Worm (Caenorhabditis elegans) whole organism, L4 larva: ENCODE data around the gene Y57G11C.52.
"Not testable (repeated sequence)": the region's sequence is repeated elsewhere in the genome, so short reads cannot be mapped to it uniquely, and the experiment has no call there.

ENCODE experiments used
- Y75B8A.6 ChIP-seq: fragments of 200-800 bp; sonication (Bioruptor generic); IDR thresholded peaks from 2 replicates; pipeline ENCODE4 v1.3.6; 2022; ENCODE audit warnings: missing genetic modification reagents, missing genetic modification characterization, missing compliant biosample characterization
- ZK337.2 ChIP-seq: fragments of 200-800 bp; sonication (Bioruptor generic); IDR thresholded peaks from 2 replicates; pipeline ENCODE4 v1.3.6; 2022; ENCODE audit warnings: missing genetic modification reagents, missing genetic modification characterization, missing compliant biosample characterization
- aha-1 ChIP-seq: fragments of 150-350 bp; peaks from one replicate; lab custom pipeline; 2014; ENCODE audit warnings: missing biosample characterization, missing genetic modification characterization
- aly-2 ChIP-seq: sonication (generic microtip); optimal IDR thresholded peaks from 2 replicates; lab custom pipeline; 2018; ENCODE audit warnings: missing biosample characterization, missing genetic modification characterization
- ama-1 ChIP-seq: fragments of 150-350 bp; optimal IDR thresholded peaks from 2 replicates; lab custom pipeline; 2014; ENCODE audit warnings: inconsistent platforms, mixed read lengths
- attf-4 ChIP-seq: sonication (generic microtip); optimal IDR thresholded peaks from 3 replicates; lab custom pipeline; 2017; ENCODE audit warnings: missing biosample characterization, missing genetic modification characterization
- ceh-62 ChIP-seq: sonication (generic microtip); optimal IDR thresholded peaks from 2 replicates; lab custom pipeline; 2017; ENCODE audit warnings: missing biosample characterization, missing genetic modification characterization
- ctbp-1 ChIP-seq: fragments of 200-800 bp; sonication (Bioruptor generic); IDR thresholded peaks from 2 replicates; pipeline ENCODE4 v1.3.6; 2022; ENCODE audit warnings: missing genetic modification reagents, missing genetic modification characterization, missing compliant biosample characterization
- daf-19 ChIP-seq: fragments of 200-800 bp; sonication (Bioruptor generic); conservative IDR thresholded peaks from 2 replicates; pipeline ENCODE4 v1.3.6; 2022; ENCODE audit warnings: missing genetic modification characterization, missing compliant biosample characterization
- dmd-6 ChIP-seq: fragments of 200-800 bp; sonication (Bioruptor generic); IDR thresholded peaks from 2 replicates; pipeline ENCODE4 v1.3.6; 2022; ENCODE audit warnings: missing genetic modification reagents, missing genetic modification characterization, missing compliant biosample characterization
- dmd-8 ChIP-seq: fragments of 200-800 bp; sonication (Bioruptor generic); IDR thresholded peaks from 2 replicates; pipeline ENCODE4 v1.3.6; 2022; ENCODE audit warnings: missing genetic modification characterization, missing compliant biosample characterization
- egl-27 ChIP-seq: sonication (generic microtip); optimal IDR thresholded peaks from 3 replicates; lab custom pipeline; 2017; ENCODE audit warnings: missing biosample characterization, missing genetic modification reagents, missing genetic modification characterization
- fkh-10 ChIP-seq: fragments of 150-350 bp; optimal IDR thresholded peaks from 2 replicates; lab custom pipeline; 2014; ENCODE audit warnings: missing biosample characterization, missing genetic modification reagents, missing genetic modification characterization
- fos-1 ChIP-seq: fragments of 150-350 bp; optimal IDR thresholded peaks from 2 replicates; lab custom pipeline; 2014; ENCODE audit warnings: missing biosample characterization, missing genetic modification characterization
- lin-1 ChIP-seq: fragments of 200-800 bp; sonication (Bioruptor generic); IDR thresholded peaks from 2 replicates; pipeline ENCODE4 v1.3.6; 2022; ENCODE audit warnings: missing genetic modification reagents, missing genetic modification characterization, missing compliant biosample characterization
- lin-13 ChIP-seq: fragments of 150-350 bp; optimal IDR thresholded peaks from 2 replicates; lab custom pipeline; 2014; ENCODE audit warnings: missing biosample characterization, missing genetic modification reagents, missing genetic modification characterization
- lin-29 ChIP-seq: fragments of 200-800 bp; sonication (Bioruptor generic); IDR thresholded peaks from 2 replicates; pipeline ENCODE4 v1.3.6; 2022; ENCODE audit warnings: missing genetic modification reagents, missing genetic modification characterization, missing compliant biosample characterization
- lin-39 ChIP-seq: fragments of 150-350 bp; optimal IDR thresholded peaks from 2 replicates; lab custom pipeline; 2014; ENCODE audit warnings: missing biosample characterization, missing genetic modification reagents, missing genetic modification characterization
- madf-5 ChIP-seq, 2 experiments: fragments of 200-800 bp; sonication (Bioruptor generic); IDR thresholded peaks; 2 replicates each; pipeline ENCODE4 v1.3.6; 2022; ENCODE audit warnings: missing compliant biosample characterization in 2 of 2, missing genetic modification characterization in 2 of 2
- mdl-1 ChIP-seq, 2 experiments: fragments of 150-350 bp in 1 of 2; sonication (generic microtip) in 1 of 2; optimal IDR thresholded peaks; 2 replicates each; lab custom pipeline; 2014 to 2017; ENCODE audit warnings: missing biosample characterization in 2 of 2, missing genetic modification characterization in 2 of 2
- mdt-29 ChIP-seq: fragments of 200-800 bp; sonication (Bioruptor generic); IDR thresholded peaks from 2 replicates; pipeline ENCODE4 v1.3.6; 2022; ENCODE audit warnings: missing genetic modification reagents, missing genetic modification characterization, missing compliant biosample characterization
- mes-2 ChIP-seq: sonication (generic microtip); optimal IDR thresholded peaks from 2 replicates; lab custom pipeline; 2016; ENCODE audit warnings: missing genotype, mild to moderate bottlenecking, missing genetic modification characterization, missing compliant biosample characterization; ENCODE audit not compliant: poor library complexity, severe bottlenecking
- nhr-102 ChIP-seq: sonication (generic microtip); optimal IDR thresholded peaks from 2 replicates; lab custom pipeline; 2016; ENCODE audit warnings: mild to moderate bottlenecking, missing genetic modification characterization, moderate library complexity, missing compliant biosample characterization
- nhr-111 ChIP-seq: fragments of 200-800 bp; sonication (Bioruptor generic); optimal IDR thresholded peaks from 2 replicates; lab custom pipeline; 2018; ENCODE audit warnings: mild to moderate bottlenecking, missing genetic modification characterization, missing compliant biosample characterization
- nhr-41 ChIP-seq: fragments of 200-800 bp; sonication (Bioruptor generic); IDR thresholded peaks from 2 replicates; pipeline ENCODE4 v1.3.6; 2022; ENCODE audit warnings: missing genetic modification reagents, missing genetic modification characterization, missing compliant biosample characterization
- nhr-42 ChIP-seq: fragments of 200-800 bp; sonication (Bioruptor generic); IDR thresholded peaks from 2 replicates; pipeline ENCODE4 v1.3.6; 2022; ENCODE audit warnings: missing genetic modification characterization, missing compliant biosample characterization
- nhr-6 ChIP-seq: fragments of 150-350 bp; optimal IDR thresholded peaks from 2 replicates; lab custom pipeline; 2014; ENCODE audit warnings: missing biosample characterization, missing genetic modification characterization
- nhr-76 ChIP-seq: fragments of 150-350 bp; optimal IDR thresholded peaks from 2 replicates; lab custom pipeline; 2014; ENCODE audit warnings: missing biosample characterization, missing genetic modification characterization
- sdz-12 ChIP-seq: fragments of 200-800 bp; sonication (Bioruptor generic); optimal IDR thresholded peaks from 2 replicates; lab custom pipeline; 2018; ENCODE audit warnings: mild to moderate bottlenecking, missing genetic modification characterization, missing compliant biosample characterization
- snpc-1.2 ChIP-seq: fragments of 200-800 bp; sonication (Bioruptor generic); IDR thresholded peaks from 2 replicates; pipeline ENCODE4 v1.3.6; 2022; ENCODE audit warnings: missing genetic modification reagents, missing genetic modification characterization, missing compliant biosample characterization
- spr-1 ChIP-seq: sonication (generic microtip); optimal IDR thresholded peaks from 2 replicates; lab custom pipeline; 2016; ENCODE audit warnings: mild to moderate bottlenecking, missing genetic modification characterization, missing compliant biosample characterization
- spr-3 ChIP-seq: fragments of 200-800 bp; sonication (Bioruptor generic); optimal IDR thresholded peaks from 2 replicates; lab custom pipeline; 2018; ENCODE audit warnings: mild to moderate bottlenecking, missing genetic modification characterization, missing compliant biosample characterization
- unc-130 ChIP-seq: sonication (generic microtip); optimal IDR thresholded peaks from 2 replicates; lab custom pipeline; 2016; ENCODE audit warnings: missing genetic modification reagents, missing genetic modification characterization, missing compliant biosample characterization
- unc-39 ChIP-seq: sonication (generic microtip); optimal IDR thresholded peaks from 2 replicates; lab custom pipeline; 2017; ENCODE audit warnings: missing biosample characterization, missing genetic modification characterization
- zip-2 ChIP-seq: fragments of 150-350 bp; optimal IDR thresholded peaks from 2 replicates; lab custom pipeline; 2014; ENCODE audit warnings: missing biosample characterization, missing genetic modification characterization

Y57G11C.52 gene

DNA sequence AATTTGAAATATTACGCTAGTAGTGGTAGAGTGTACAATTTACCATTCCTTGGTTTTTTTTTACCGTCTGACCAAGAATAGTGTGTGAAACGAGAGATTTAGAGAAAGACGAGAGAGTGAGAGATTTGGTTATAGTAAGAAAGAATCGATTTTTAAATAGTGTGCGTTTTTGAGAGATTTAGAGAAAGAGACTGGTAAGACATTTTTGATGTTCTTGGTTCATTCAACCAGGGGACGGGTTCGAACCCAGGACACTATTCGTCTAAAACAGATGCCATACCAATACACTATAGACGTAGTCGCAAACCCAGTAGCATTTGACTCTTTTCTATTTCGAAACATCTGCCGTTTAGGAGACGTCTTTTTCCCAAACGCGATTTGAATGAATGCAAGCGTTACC is 15.7 kb upstream of the Y57G11C.52 start (continued):
- TF ChIP-seq lin-29 (GFP tag; lab: Robert Waterston, UW) (peak; percentile 68), mdl-1 (tag; optimal IDR thresholded peaks at IDR 0.05; lab: Kevin White, UChicago) (no peak), mdt-29 (GFP tag; lab: Robert Waterston, UW) (peak; percentile 80; the same call in 1 of the 2 replicates), nhr-111 (peak; percentile 81), madf-5 (GFP tag; IDR thresholded peaks at IDR 0.05; lab: Robert Waterston, UW) (0 out of 4 replicates have a peak, but pooled peaks of 1 of the 2 experiments have one; percentile 19), mes-2 (tag; lab: Kevin White, UChicago) (peak; percentile 84), unc-130 (peak; percentile 20), lin-1 (GFP tag; lab: Robert Waterston, UW) (peak; percentile 78; the same call in 1 of the 2 replicates), daf-19 (GFP tag; lab: Robert Waterston, UW) (peak; percentile 90), ama-1 (lab: Kevin White, UChicago) (no peak), fkh-10 (GFP tag; lab: Kevin White, UChicago) (peak; percentile 18), unc-39 (tag; lab: Kevin White, UChicago) (no peak), ctbp-1 (GFP tag; lab: Robert Waterston, UW) (peak; percentile 91), zip-2 (tag; lab: Kevin White, UChicago) (peak; percentile 53), lin-39 (no peak)

DNA sequence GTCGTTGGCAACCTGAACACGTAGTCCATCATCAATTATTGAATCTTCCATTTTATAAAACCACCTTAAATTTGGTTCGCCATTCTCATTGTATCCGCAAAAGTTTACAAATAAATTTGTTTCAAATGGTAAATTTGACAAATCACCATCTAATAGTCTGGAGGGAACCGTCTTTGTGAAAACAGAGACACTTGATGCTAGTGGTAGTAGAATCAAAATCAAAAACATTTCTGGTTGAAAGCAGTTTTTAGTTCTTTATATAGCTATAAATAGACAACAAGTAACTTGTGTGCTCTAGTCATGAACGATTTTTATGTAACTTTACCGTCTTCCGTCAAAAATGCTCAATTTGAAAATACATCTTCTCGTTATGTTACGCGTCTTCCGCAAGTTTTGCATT is 10.7 kb upstream of the Y57G11C.52 start, which contains the start of gene Y57G11C.20:
Gene Y57G11C.20, plus strand, starts transcription at position 301 of the 400 bp plus-strand sequence.
- TF ChIP-seq nhr-111; spr-1 (tag; lab: Kevin White, UChicago); ceh-62: not testable (repeated sequence)

DNA sequence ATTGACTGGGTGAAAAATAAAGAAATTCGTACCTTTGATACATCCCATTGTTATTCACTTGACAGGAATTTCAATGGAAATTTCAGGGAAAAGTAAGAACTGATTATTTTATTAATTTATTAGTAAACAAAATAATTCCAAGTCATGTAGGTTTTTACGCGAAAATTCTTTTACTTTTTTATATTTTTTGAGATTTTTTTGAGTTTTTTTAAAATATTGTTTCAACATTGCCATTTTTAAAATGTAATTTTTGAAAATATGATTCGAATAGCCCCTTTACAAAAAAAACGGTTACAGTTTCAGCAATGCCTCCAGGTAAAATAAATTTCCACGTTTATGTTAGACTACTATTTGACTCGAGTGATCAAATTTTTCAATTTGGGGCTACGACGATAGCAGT is 7.9 kb downstream of the Y57G11C.52 start, which contains the start of gene Y57G11C.23:
Gene Y57G11C.23, minus strand, starts transcription at position 101 of the 400 bp plus-strand sequence.
- TF ChIP-seq aly-2 (tag; lab: Kevin White, UChicago) (no peak), madf-5 (GFP tag; IDR thresholded peaks at IDR 0.05; lab: Robert Waterston, UW) (no peak), nhr-102 (tag; lab: Kevin White, UChicago) (no peak), attf-4 (no peak), ZK337.2 (GFP tag; lab: Robert Waterston, UW) (no peak), lin-13 (GFP tag; lab: Kevin White, UChicago) (no peak), fos-1 (tag; lab: Kevin White, UChicago) (no peak), egl-27 (tag; lab: Kevin White, UChicago) (no peak), dmd-8 (GFP tag; lab: Robert Waterston, UW) (no peak), dmd-6 (no peak), nhr-42 (no peak), aha-1 (no peak), spr-3 (GFP tag; lab: Kevin White, UChicago) (no peak), sdz-12 (GFP tag; lab: Kevin White, UChicago) (no peak), Y75B8A.6 (no peak), nhr-41 (GFP tag; lab: Robert Waterston, UW) (no peak)
- TF ChIP-seq, all 104 proteins: peak for 0

DNA sequence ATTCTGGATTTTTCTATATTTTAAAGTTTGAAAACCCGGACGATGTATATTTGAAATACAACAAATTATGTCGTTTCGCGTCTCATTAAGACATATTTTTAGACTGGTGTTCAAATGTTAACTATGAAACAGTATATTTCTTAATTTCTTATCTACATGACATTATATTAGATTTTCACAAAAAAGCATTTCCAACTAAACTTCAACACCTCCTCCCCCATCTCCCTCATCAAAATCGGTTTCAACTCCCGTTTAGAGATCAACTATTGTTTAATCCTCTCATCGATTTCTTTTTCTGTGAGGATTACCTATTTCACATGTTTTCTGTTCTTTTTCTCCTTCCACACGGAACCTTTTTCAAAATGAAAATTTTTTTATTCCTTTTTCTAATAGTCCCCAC is 8.3 kb downstream of the Y57G11C.52 start, which contains the start of gene Y57G11C.38:
Gene Y57G11C.38, plus strand, starts transcription at position 301 of the 400 bp plus-strand sequence.
- no peak for TF ChIP-seq snpc-1.2 (GFP tag; lab: Robert Waterston, UW)
- TF ChIP-seq dmd-6, result no peak
- no peak for TF ChIP-seq nhr-6
- TF ChIP-seq aly-2 (tag; lab: Kevin White, UChicago), result no peak
- TF ChIP-seq nhr-76 (tag; lab: Kevin White, UChicago), result no peak
- TF ChIP-seq, all 104 proteins: peak for 0

DNA sequence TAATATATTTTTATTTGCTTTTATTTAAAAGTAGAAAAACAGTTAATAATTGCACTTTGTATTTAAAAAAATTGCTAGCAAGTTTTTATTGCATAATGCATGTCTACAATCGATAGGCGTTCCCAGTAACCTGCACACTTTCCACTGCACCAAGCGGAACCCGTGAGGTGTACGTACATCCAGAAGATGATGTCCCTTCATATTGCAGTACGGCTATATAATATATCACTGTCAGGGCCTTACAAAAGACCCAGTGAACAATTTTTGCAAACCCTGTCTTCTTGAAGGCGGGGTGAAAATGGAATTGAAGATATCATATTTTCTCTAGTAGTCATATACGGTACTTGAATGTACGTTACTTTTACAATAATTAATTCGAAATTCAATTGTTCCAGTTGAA is 10.0 kb downstream of the Y57G11C.52 start:
- TF ChIP-seq aly-2 (tag; lab: Kevin White, UChicago) (no peak), aha-1 (peak; percentile 76), snpc-1.2 (GFP tag; lab: Robert Waterston, UW) (peak; percentile 96), lin-39 (no peak)
